Worm (Caenorhabditis elegans): ENCODE data around the gene viro-2.
A peak's percentile ranks its signal among the peaks of the same experiment; 100 is the strongest.

viro-2 gene

DNA sequence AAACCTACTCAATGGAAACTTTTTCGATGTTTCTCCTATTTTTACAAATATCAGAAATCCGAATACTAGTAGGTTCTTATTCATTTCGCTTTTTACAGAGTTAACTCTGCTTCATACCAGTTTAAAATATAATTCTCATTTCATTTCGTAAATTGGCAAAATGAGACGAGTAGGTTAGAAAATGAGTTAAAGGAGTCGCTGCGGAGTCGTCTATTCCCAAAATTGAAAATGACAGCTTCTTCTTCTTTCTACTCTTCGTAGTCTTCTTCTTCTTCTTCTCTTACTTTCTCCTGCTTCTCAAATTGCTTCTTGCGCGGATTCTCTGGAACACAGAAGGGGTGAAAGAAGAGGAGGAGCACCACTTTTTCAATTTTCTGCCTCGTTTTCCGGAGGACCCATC lies 16.0 kb downstream of the viro-2 start, which contains the start of gene glr-2:
glr-2 (minus strand) TSS at position 211 of the 400 bp plus-strand sequence.
- no peak for TF ChIP-seq klf-2 (GFP tag; conservative IDR thresholded peaks at IDR 0.05)
- no peak for TF ChIP-seq cog-1 (tag; optimal IDR thresholded peaks at IDR 0.05)
- TF ChIP-seq T22C8.4 (GFP tag; IDR thresholded peaks at IDR 0.05): no peak
- TF ChIP-seq ztf-29 (GFP tag; IDR thresholded peaks at IDR 0.05): no peak
- TF ChIP-seq ztf-23 (GFP tag; IDR thresholded peaks at IDR 0.05): 0 out of 2 replicates have a peak, but pooled peaks have one; percentile 48
- no peak for TF ChIP-seq med-1 (GFP tag; optimal IDR thresholded peaks at IDR 0.05; ENCODE audit: insufficient read depth)
- no peak for TF ChIP-seq ref-1 (GFP tag; conservative IDR thresholded peaks at IDR 0.05)
- TF ChIP-seq tab-1 (GFP tag; IDR thresholded peaks at IDR 0.05): no peak

DNA sequence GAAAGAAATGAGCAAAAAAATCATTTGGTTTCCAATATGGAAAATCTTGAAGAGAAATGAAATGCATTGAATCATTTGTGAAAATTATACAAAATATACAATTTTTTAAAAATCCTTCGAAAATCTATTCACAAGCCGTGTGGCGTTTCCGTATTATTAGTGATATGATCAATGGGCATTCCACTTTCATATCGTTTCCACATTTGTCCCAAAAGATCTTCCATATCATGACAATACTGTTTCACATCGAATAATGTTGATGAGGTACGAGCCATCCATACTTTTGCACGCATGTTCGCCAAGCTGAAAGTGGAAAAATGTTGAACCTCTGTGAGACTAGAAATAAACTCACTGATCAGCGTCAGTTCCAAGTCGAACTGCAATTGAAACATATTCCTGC lies 17.6 kb downstream of the viro-2 start:
- TF ChIP-seq ztf-29 (GFP tag; IDR thresholded peaks at IDR 0.05) (no peak), ref-1 (GFP tag; conservative IDR thresholded peaks at IDR 0.05) (no peak)

DNA sequence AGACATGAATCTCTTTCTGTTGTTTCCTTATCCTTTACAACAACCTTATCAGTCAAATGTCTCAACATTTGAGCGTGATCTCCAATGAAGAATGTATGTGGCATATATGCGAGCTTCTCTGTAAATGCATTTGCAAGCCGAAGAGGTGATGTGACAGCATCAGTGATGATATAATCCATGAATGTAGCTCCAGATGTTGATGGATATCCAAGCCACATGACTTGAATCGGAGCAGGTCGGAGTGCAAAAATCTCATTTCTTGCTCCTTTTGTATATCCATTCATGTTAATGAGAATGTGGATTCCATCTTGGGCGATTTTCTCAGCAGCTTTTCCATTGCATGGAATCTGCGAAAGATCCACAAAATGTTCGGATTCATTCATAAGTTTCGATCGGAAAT lies 19.5 kb downstream of the viro-2 start:
- TF ChIP-seq tab-1 (GFP tag; IDR thresholded peaks at IDR 0.05) (no peak), ztf-29 (GFP tag; IDR thresholded peaks at IDR 0.05) (no peak), med-1 (GFP tag; optimal IDR thresholded peaks at IDR 0.05; ENCODE audit: insufficient read depth) (no peak)

DNA sequence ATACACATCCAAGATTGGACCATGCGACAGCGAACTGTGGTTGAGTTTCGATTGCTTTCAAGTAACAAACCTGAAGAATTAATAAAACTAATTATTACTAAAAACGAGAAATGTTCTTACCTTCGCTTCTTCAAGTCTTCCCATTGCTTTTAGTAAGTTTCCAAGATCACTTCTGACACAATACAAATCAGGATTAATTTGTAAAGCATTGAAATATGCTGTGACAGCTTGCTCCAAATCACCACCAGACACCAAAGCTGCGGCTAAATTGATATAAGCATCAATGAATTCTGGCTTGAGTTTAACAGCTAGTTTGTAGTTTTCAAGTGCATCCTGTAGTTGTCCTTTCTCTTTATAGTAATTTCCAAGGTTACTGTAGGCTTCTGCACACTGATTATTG lies 21.5 kb downstream of the viro-2 start:
- TF ChIP-seq ztf-29 (GFP tag; IDR thresholded peaks at IDR 0.05) (no peak), flt-1 (GFP tag; IDR thresholded peaks at IDR 0.05) (no peak), ztf-23 (GFP tag; IDR thresholded peaks at IDR 0.05) (no peak), klf-2 (GFP tag; conservative IDR thresholded peaks at IDR 0.05) (no peak), tab-1 (GFP tag; IDR thresholded peaks at IDR 0.05) (no peak), T22C8.4 (GFP tag; IDR thresholded peaks at IDR 0.05) (no peak), med-1 (GFP tag; optimal IDR thresholded peaks at IDR 0.05; ENCODE audit: insufficient read depth) (no peak)

DNA sequence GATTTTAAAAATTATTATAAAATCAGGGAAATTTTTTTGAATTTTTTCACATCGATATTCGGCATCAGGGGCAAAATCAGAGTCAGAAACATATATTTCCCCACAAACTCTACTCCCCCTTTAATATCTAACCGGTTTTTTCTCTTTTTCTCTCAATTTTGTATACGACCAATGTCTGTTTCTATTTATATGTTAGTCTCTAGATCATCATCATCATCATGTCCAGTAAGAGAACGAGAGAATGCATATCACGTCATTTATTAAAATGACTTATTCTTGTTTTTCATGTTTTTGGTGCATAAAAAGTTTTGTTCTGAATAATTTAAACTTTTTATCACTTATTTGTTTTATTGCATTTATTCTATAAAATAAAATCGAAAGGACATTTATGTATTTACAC lies 23.9 kb downstream of the viro-2 start:
- no peak for TF ChIP-seq T22C8.4 (GFP tag; IDR thresholded peaks at IDR 0.05)
- no peak for TF ChIP-seq ztf-29 (GFP tag; IDR thresholded peaks at IDR 0.05)
- TF ChIP-seq ref-1 (GFP tag; conservative IDR thresholded peaks at IDR 0.05): no peak
- no peak for TF ChIP-seq med-1 (GFP tag; optimal IDR thresholded peaks at IDR 0.05; ENCODE audit: insufficient read depth)
- TF ChIP-seq ztf-23 (GFP tag; IDR thresholded peaks at IDR 0.05): no peak
- TF ChIP-seq flt-1 (GFP tag; IDR thresholded peaks at IDR 0.05): no peak
- no peak for TF ChIP-seq cog-1 (tag; optimal IDR thresholded peaks at IDR 0.05)
- TF ChIP-seq tab-1 (GFP tag; IDR thresholded peaks at IDR 0.05): no peak
- no peak for TF ChIP-seq klf-2 (GFP tag; conservative IDR thresholded peaks at IDR 0.05)

DNA sequence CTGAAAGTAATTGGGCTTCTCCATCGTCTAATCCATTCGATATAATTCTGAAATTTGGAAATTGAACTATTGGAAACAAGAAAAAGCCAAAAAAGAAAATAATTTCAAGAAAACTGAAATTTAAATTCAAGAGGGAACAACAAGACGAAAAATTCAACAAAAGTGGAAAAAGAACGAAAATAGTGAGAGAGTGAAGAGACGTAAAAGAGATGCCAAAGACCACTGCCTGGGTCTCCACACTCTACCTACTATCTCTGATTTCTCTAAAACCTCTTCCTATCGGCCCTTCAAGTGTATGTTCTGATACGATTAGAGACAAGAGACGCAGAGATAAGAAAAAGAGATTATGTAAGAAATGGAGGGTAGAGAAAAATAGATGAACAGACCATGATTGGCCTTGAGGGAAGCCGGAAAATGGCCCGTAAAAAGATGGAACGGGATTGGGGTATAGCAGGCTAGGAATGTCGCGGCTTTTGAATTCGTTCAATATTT lies 25.1 kb downstream of the viro-2 start, which contains the start of gene ogt-1:
ogt-1 (minus strand) TSS at position 51 of the 492 bp plus-strand sequence.
- TF ChIP-seq T22C8.4 (GFP tag; IDR thresholded peaks at IDR 0.05) (no peak), ztf-23 (GFP tag; IDR thresholded peaks at IDR 0.05) (peak; percentile 57; the same call in 1 of the 2 replicates), tab-1 (GFP tag; IDR thresholded peaks at IDR 0.05) (no peak), cog-1 (tag; optimal IDR thresholded peaks at IDR 0.05) (peak; percentile 47), med-1 (GFP tag; optimal IDR thresholded peaks at IDR 0.05; ENCODE audit: insufficient read depth) (no peak), flt-1 (GFP tag; IDR thresholded peaks at IDR 0.05) (no peak), ztf-29 (GFP tag; IDR thresholded peaks at IDR 0.05) (peak; percentile 69; the same call in 1 of the 2 replicates)

DNA sequence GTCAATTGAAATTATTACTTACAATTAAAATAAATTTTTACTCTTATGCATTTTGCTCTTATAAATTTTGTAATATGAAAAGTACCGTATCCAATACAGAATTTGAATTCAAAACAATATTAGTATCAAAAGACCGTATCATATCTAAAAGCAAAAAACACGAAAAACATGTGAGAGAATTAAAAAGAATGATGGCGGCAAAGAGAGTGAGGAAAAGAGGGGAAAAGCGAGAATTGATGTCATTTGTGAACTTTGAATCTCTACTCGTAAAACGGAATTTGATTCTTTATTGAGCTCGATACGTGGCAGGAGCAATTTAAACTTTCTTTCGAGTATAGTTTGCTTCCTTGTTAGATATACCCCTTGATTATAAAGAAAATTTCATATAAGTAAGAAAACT lies 25.8 kb downstream of the viro-2 start:
- TF ChIP-seq med-1 (GFP tag; optimal IDR thresholded peaks at IDR 0.05; ENCODE audit: insufficient read depth): no peak
- no peak for TF ChIP-seq cog-1 (tag; optimal IDR thresholded peaks at IDR 0.05)
- TF ChIP-seq ztf-29 (GFP tag; IDR thresholded peaks at IDR 0.05): no peak
- TF ChIP-seq flt-1 (GFP tag; IDR thresholded peaks at IDR 0.05): no peak
- TF ChIP-seq tab-1 (GFP tag; IDR thresholded peaks at IDR 0.05): no peak
- TF ChIP-seq klf-2 (GFP tag; conservative IDR thresholded peaks at IDR 0.05): no peak

DNA sequence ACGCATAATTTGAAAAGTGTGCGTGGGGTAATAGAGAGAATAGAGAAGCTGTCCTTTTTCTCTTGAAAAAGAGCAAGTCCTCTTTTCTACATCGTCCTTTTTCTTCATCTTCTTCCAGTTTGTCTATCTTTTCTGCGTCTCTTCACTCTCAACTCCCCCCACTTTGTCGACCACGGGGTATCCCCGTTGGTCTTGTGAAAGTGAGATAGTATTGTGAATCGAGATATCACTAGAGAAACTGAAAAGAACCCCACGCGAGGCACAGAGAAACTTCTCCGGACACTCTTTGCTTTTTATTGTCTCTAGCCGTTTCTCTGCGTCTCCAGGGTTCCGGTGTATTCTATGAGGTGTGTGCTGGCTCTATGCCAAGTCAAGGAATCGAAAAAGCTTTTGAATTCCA lies 26.9 kb downstream of the viro-2 start:
- TF ChIP-seq T22C8.4 (GFP tag; IDR thresholded peaks at IDR 0.05) (no peak), med-1 (GFP tag; optimal IDR thresholded peaks at IDR 0.05; ENCODE audit: insufficient read depth) (no peak), ztf-23 (GFP tag; IDR thresholded peaks at IDR 0.05) (peak; percentile 69; the same call in 1 of the 2 replicates), ztf-29 (GFP tag; IDR thresholded peaks at IDR 0.05) (no peak), cog-1 (tag; optimal IDR thresholded peaks at IDR 0.05) (peak; percentile 82), ref-1 (GFP tag; conservative IDR thresholded peaks at IDR 0.05) (no peak), flt-1 (GFP tag; IDR thresholded peaks at IDR 0.05) (peak; percentile 73; the same call in 1 of the 2 replicates), tab-1 (GFP tag; IDR thresholded peaks at IDR 0.05) (no peak), klf-2 (GFP tag; conservative IDR thresholded peaks at IDR 0.05) (no peak)

DNA sequence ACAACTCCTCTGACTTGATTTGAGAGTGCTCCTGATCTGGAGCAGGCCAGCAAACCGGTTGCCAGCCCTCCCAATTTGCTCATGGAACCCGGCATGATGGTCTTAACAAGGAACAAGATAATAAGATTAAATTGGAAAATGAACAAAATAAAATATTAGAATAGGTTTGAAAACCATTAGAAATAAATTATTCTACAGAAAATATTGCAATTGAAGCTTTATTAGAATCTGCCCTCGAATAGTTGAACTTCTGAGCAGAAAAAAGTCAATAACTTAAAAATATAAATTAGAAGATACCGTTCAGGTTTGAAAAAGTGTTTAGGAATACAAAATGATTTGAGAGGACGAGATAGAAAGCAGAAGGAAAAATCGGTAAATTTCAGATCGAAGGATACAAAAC lies 30.0 kb downstream of the viro-2 start, which contains the start of gene nuo-4:
nuo-4 (minus strand) TSS at position 101 of the 400 bp plus-strand sequence.
- TF ChIP-seq flt-1 (GFP tag; IDR thresholded peaks at IDR 0.05): 0 out of 2 replicates have a peak, but pooled peaks have one; percentile 38
- no peak for TF ChIP-seq ztf-29 (GFP tag; IDR thresholded peaks at IDR 0.05)

DNA sequence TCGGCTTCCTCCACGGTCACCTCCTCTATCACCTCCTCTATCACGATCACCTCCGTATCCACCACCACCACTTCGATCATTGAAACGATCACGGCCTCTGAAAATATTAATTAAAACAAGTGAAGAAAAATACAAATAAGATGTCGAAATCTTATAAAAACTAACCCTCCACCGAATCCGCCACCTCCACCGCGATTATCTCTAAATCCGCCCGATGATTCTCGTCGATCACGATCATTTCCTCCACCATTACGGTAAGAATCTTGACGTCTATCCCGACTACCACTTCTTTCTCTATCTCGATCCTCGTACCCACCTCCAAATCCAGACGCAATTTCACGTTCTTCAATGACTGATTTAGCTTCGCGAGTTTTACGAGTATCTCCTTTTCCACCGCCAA lies 30.5 kb downstream of the viro-2 start:
- TF ChIP-seq flt-1 (GFP tag; IDR thresholded peaks at IDR 0.05): no peak
- no peak for TF ChIP-seq tab-1 (GFP tag; IDR thresholded peaks at IDR 0.05)
- no peak for TF ChIP-seq ref-1 (GFP tag; conservative IDR thresholded peaks at IDR 0.05)
- no peak for TF ChIP-seq med-1 (GFP tag; optimal IDR thresholded peaks at IDR 0.05; ENCODE audit: insufficient read depth)
- no peak for TF ChIP-seq ztf-23 (GFP tag; IDR thresholded peaks at IDR 0.05)
- TF ChIP-seq T22C8.4 (GFP tag; IDR thresholded peaks at IDR 0.05): no peak
- no peak for TF ChIP-seq cog-1 (tag; optimal IDR thresholded peaks at IDR 0.05)
- TF ChIP-seq ztf-29 (GFP tag; IDR thresholded peaks at IDR 0.05): no peak
- no peak for TF ChIP-seq klf-2 (GFP tag; conservative IDR thresholded peaks at IDR 0.05)

DNA sequence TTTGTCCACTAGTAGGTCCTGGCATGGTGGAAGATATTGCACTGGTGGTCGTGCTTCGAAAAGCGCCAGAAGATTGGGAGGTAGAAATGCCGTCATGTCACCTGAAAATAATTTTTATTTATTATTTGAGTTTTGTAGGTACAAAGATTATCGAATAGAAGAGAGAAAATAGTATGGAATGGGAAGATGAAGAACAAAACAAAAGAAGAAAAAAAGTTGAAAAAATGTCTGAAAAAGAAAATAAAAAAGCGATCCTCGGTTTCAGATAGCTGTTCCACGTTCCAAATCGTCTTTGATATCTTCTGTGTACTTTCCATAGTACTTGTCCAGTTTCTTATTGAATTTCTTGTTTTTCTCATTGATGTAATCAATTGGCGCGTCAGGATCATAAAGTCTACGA lies 32.4 kb downstream of the viro-2 start, which contains the start of gene rnp-7:
rnp-7 (minus strand) TSS at position 101 of the 400 bp plus-strand sequence.
- no peak for TF ChIP-seq klf-2 (GFP tag; conservative IDR thresholded peaks at IDR 0.05)
